Worm (Caenorhabditis elegans): ENCODE measurements around the gene lgc-22.

ce11 chrIV:4301202-4301601 lies at the start of gene lgc-22:
- TF ChIP-seq ztf-11 (tag; optimal IDR thresholded peaks at IDR 0.05) = no peak
- TF ChIP-seq nhr-28 (tag; optimal IDR thresholded peaks at IDR 0.05) = no peak
- TF ChIP-seq snpc-4 (tag; optimal IDR thresholded peaks at IDR 0.05) = no peak
